Fruit fly (Drosophila melanogaster) Kc167 (cell line): Measurements from ENCODE around the gene HP1b.

Source experiments
- Myc ChIP-seq: fragments of >200 bp; optimal IDR thresholded peaks from 2 replicates; lab custom pipeline; 2017; ENCODE audit warnings: missing external identifiers
- Sin3A ChIP-seq: fragments of >200 bp; optimal IDR thresholded peaks from 2 replicates; lab custom pipeline; 2018; ENCODE audit warnings: missing external identifiers
- h ChIP-seq: fragments of >200 bp; optimal IDR thresholded peaks from 3 replicates; lab custom pipeline; 2018; ENCODE audit warnings: missing external identifiers
- insv ChIP-seq: fragments of >200 bp; optimal IDR thresholded peaks from 3 replicates; lab custom pipeline; 2018; ENCODE audit warnings: missing external identifiers
- psq ChIP-seq: fragments of >200 bp; optimal IDR thresholded peaks from 2 replicates; lab custom pipeline; 2017; ENCODE audit warnings: missing external identifiers
- ttk ChIP-seq: sonication (Bioruptor generic); optimal IDR thresholded peaks from 2 replicates; lab custom pipeline; 2017; ENCODE audit warnings: missing external identifiers

dm6 chrX:9082600-9082999, 1.7 kb downstream of the HP1b start, which contains the start of gene APC4:
- no peak for TF ChIP-seq Myc
- no peak for TF ChIP-seq psq (lab: Kevin White, UChicago)
- no peak for TF ChIP-seq insv
- no peak for TF ChIP-seq h (lab: Kevin White, UChicago)
- no peak for TF ChIP-seq Sin3A (lab: Kevin White, UChicago)
- TF ChIP-seq ttk = no peak
